Worm (Caenorhabditis elegans): ENCODE results near the gene srd-41.

The srd-41 gene

ce11 chrX:12367498-12367897 is 41.0 kb downstream of the srd-41 start (continued):
- TF ChIP-seq elt-3 (tag; optimal IDR thresholded peaks at IDR 0.05) (no peak), lin-35 (GFP tag; optimal IDR thresholded peaks at IDR 0.05) (peak in 1 of 2 experiments; percentile 55), nhr-84 (tag; optimal IDR thresholded peaks at IDR 0.05) (no peak), hpl-2 (GFP tag; optimal IDR thresholded peaks at IDR 0.05) (no peak), ces-1 (GFP tag; optimal IDR thresholded peaks at IDR 0.05) (no peak), vab-15 (tag; optimal IDR thresholded peaks at IDR 0.05) (no peak), nhr-90 (tag; optimal IDR thresholded peaks at IDR 0.05; ENCODE audit: poor library complexity) (peak; percentile 17), pag-3 (tag; optimal IDR thresholded peaks at IDR 0.05; ENCODE audit: borderline replicate concordance, insufficient read depth) (no peak), nhr-85 (tag) (peak; percentile 43), C04F5.9 (tag; optimal IDR thresholded peaks at IDR 0.05) (no peak), ama-1 (optimal IDR thresholded peaks at IDR 0.05) (no peak), blmp-1 (tag; optimal IDR thresholded peaks at IDR 0.05) (no peak), fos-1 (tag; optimal IDR thresholded peaks at IDR 0.05) (no peak), zip-4 (GFP tag; optimal IDR thresholded peaks at IDR 0.05) (no peak), unc-86 (tag; optimal IDR thresholded peaks at IDR 0.05) (no peak), efl-1 (optimal IDR thresholded peaks at IDR 0.05) (peak in 1 of 2 experiments; percentile 11), efl-1 (GFP tag; optimal IDR thresholded peaks at IDR 0.05 in 1 of 2) (no peak), hlh-4 (tag; optimal IDR thresholded peaks at IDR 0.05) (no peak), lin-39 (tag; optimal IDR thresholded peaks at IDR 0.05) (no peak), nhr-19 (GFP tag; conservative IDR thresholded peaks at IDR 0.05) (peak; percentile 56), mdl-1 (tag; optimal IDR thresholded peaks at IDR 0.05) (peak in 1 of 2 experiments; percentile 45), ztf-11 (tag; optimal IDR thresholded peaks at IDR 0.05) (no peak), ceh-63 (GFP tag; optimal IDR thresholded peaks at IDR 0.05) (no peak), rnt-1 (tag; optimal IDR thresholded peaks at IDR 0.05) (peak; percentile 74), snu-23 (GFP tag; optimal IDR thresholded peaks at IDR 0.05) (peak; percentile 73), C16A3.4 (tag; optimal IDR thresholded peaks at IDR 0.05) (peak; percentile 41), aha-1 (tag; optimal IDR thresholded peaks at IDR 0.05) (no peak), skn-1 (tag; optimal IDR thresholded peaks at IDR 0.05) (peak; percentile 33), nhr-71 (tag; optimal IDR thresholded peaks at IDR 0.05) (peak; percentile 47), ceh-8 (GFP tag; optimal IDR thresholded peaks at IDR 0.05) (no peak), lsy-2 (tag; optimal IDR thresholded peaks at IDR 0.05) (no peak), pqm-1 (tag; optimal IDR thresholded peaks at IDR 0.05) (no peak), Y116A8C.19 (tag; optimal IDR thresholded peaks at IDR 0.05; ENCODE audit: borderline replicate concordance) (no peak), mep-1 (tag; optimal IDR thresholded peaks at IDR 0.05) (peak; percentile 57), egl-27 (tag; optimal IDR thresholded peaks at IDR 0.05) (no peak), dpl-1 (GFP tag; optimal IDR thresholded peaks at IDR 0.05) (no peak), fkh-10 (GFP tag; optimal IDR thresholded peaks at IDR 0.05) (no peak), xbp-1 (tag; optimal IDR thresholded peaks at IDR 0.05) (no peak), aly-2 (tag; optimal IDR thresholded peaks at IDR 0.05) (no peak), dsc-1 (tag; optimal IDR thresholded peaks at IDR 0.05) (peak; percentile 53), nhr-77 (tag; optimal IDR thresholded peaks at IDR 0.05) (peak; percentile 16), unc-98 (GFP tag; IDR thresholded peaks at IDR 0.05) (no peak), unc-30 (tag; optimal IDR thresholded peaks at IDR 0.05) (no peak), lin-15B (tag; optimal IDR thresholded peaks at IDR 0.05) (no peak), irx-1 (tag; optimal IDR thresholded peaks at IDR 0.05) (peak; percentile 22), C34B4.2 (tag; optimal IDR thresholded peaks at IDR 0.05) (no peak)
